Worm (Caenorhabditis elegans): ENCODE results near the gene arf-1.

The arf-1 gene

DNA sequence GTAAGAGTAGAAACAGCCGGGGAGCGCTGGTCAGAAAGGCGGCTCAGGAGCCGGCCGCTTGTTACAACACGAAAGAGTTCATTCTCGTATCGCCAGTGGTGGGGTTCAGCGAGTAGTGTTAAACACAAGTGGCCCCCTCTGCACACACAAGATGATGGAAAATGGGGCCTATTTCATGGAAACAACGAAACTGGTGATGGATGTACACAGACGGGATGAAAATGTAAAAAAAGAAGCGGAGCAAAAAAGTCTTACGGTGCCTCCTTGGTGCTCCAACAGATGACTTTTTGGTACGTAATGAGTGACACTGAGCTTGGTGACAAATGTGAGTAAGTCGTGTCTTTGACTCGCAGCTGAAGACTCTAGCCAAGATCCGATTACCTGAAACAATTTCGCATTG is 6.7 kb upstream of the arf-1 start:
- TF ChIP-seq egl-27 (tag; optimal IDR thresholded peaks at IDR 0.05) (no peak), fos-1 (tag; optimal IDR thresholded peaks at IDR 0.05) (no peak), D1046.2 (GFP tag; IDR thresholded peaks at IDR 0.05) (no peak), nhr-42 (GFP tag; IDR thresholded peaks at IDR 0.05) (no peak), ceh-82 (tag; optimal IDR thresholded peaks at IDR 0.05) (no peak), mxl-2 (GFP tag; conservative IDR thresholded peaks at IDR 0.05) (no peak), lir-3 (tag; optimal IDR thresholded peaks at IDR 0.05) (no peak), nhr-76 (tag; optimal IDR thresholded peaks at IDR 0.05) (no peak), mes-2 (tag; optimal IDR thresholded peaks at IDR 0.05; ENCODE audit: poor library complexity, severe bottlenecking) (peak; percentile 1), Y105C5A.15 (GFP tag; IDR thresholded peaks at IDR 0.05) (no peak), ces-1 (GFP tag; optimal IDR thresholded peaks at IDR 0.05) (no peak), ceh-28 (tag; optimal IDR thresholded peaks at IDR 0.05) (no peak), ceh-62 (tag; optimal IDR thresholded peaks at IDR 0.05) (no peak), madf-5 (GFP tag; IDR thresholded peaks at IDR 0.05) (no peak), nhr-111 (GFP tag; optimal IDR thresholded peaks at IDR 0.05) (no peak), daf-19 (GFP tag; conservative IDR thresholded peaks at IDR 0.05) (no peak), nhr-77 (tag; optimal IDR thresholded peaks at IDR 0.05) (no peak), snpc-1.2 (GFP tag; IDR thresholded peaks at IDR 0.05) (no peak), ama-1 (optimal IDR thresholded peaks at IDR 0.05) (no peak), dmd-6 (GFP tag; IDR thresholded peaks at IDR 0.05) (no peak), skn-1 (tag; optimal IDR thresholded peaks at IDR 0.05) (no peak), dmd-8 (GFP tag; IDR thresholded peaks at IDR 0.05) (no peak), lsy-2 (tag; optimal IDR thresholded peaks at IDR 0.05) (no peak), daf-12 (tag; optimal IDR thresholded peaks at IDR 0.05) (no peak), F26F4.8 (GFP tag; conservative IDR thresholded peaks at IDR 0.05) (0 out of 2 replicates have a peak, but pooled peaks have one; percentile 5), nhr-11 (tag; optimal IDR thresholded peaks at IDR 0.05) (peak; percentile 27), tra-1 (GFP tag; IDR thresholded peaks at IDR 0.05) (no peak), daf-8 (GFP tag; IDR thresholded peaks at IDR 0.05) (no peak), unc-130 (GFP tag; optimal IDR thresholded peaks at IDR 0.05) (no peak), nhr-41 (GFP tag; IDR thresholded peaks at IDR 0.05) (no peak), T26A8.4 (GFP tag; IDR thresholded peaks at IDR 0.05) (no peak), zfp-3 (GFP tag; conservative IDR thresholded peaks at IDR 0.05) (no peak), nhr-102 (tag; optimal IDR thresholded peaks at IDR 0.05) (no peak), daf-16 (GFP tag; optimal IDR thresholded peaks at IDR 0.05) (peak in 1 of 2 experiments; percentile 5), daf-16 (tag; optimal IDR thresholded peaks at IDR 0.05) (no peak), saeg-2 (GFP tag; IDR thresholded peaks at IDR 0.05) (no peak), cey-2 (tag; optimal IDR thresholded peaks at IDR 0.05; ENCODE audit: borderline replicate concordance, insufficient read depth) (no peak), nhr-25 (tag; optimal IDR thresholded peaks at IDR 0.05; ENCODE audit: borderline replicate concordance, insufficient read depth) (no peak), ZK337.2 (GFP tag; IDR thresholded peaks at IDR 0.05) (no peak), hlh-11 (tag; optimal IDR thresholded peaks at IDR 0.05) (peak; percentile 30), pha-4 (GFP tag; IDR thresholded peaks at IDR 0.05) (no peak), pha-4 (tag; optimal IDR thresholded peaks at IDR 0.05) (no peak), egl-43 (GFP tag; IDR thresholded peaks at IDR 0.05) (0 out of 2 replicates have a peak, but pooled peaks have one; percentile 29), unc-62 (GFP tag; optimal IDR thresholded peaks at IDR 0.05 in 1 of 2) (no peak), unc-62 (tag; optimal IDR thresholded peaks at IDR 0.05) (no peak), lin-13 (GFP tag; optimal IDR thresholded peaks at IDR 0.05) (no peak), dve-1 (tag; optimal IDR thresholded peaks at IDR 0.05; ENCODE audit: insufficient read depth) (no peak), ctbp-1 (GFP tag; IDR thresholded peaks at IDR 0.05) (0 out of 2 replicates have a peak, but pooled peaks have one; percentile 17), sdz-12 (GFP tag; optimal IDR thresholded peaks at IDR 0.05) (no peak)

Measured in whole organism, L4 larva.